Worm (Caenorhabditis elegans): ENCODE results near the gene ttr-20.

ce11 chrIV:4247770-4248169, 1.2 kb downstream of the ttr-20 start, which contains the start of gene ama-1:
- no peak for TF ChIP-seq unc-62 (GFP tag; optimal IDR thresholded peaks at IDR 0.05)
- no peak for TF ChIP-seq ham-2 (GFP tag; optimal IDR thresholded peaks at IDR 0.05)
- TF ChIP-seq pha-4 (tag; optimal IDR thresholded peaks at IDR 0.05), result no peak
- no peak for TF ChIP-seq ztf-11 (tag; optimal IDR thresholded peaks at IDR 0.05)
- no peak for TF ChIP-seq nhr-28 (tag; optimal IDR thresholded peaks at IDR 0.05)
- TF ChIP-seq bed-3 (GFP tag; optimal IDR thresholded peaks at IDR 0.05), result no peak
